Worm (Caenorhabditis elegans) whole organism, late embryonic: ENCODE results near the gene marc-1.

ENCODE experiments used
- C08G9.2 ChIP-seq: sonication (generic microtip); optimal IDR thresholded peaks from 2 replicates; lab custom pipeline; 2016; ENCODE audit warnings: mild to moderate bottlenecking, missing genetic modification characterization, moderate library complexity, missing compliant biosample characterization
- K02D7.2 ChIP-seq: sonication (generic microtip); optimal IDR thresholded peaks from 2 replicates; lab custom pipeline; 2017; ENCODE audit warnings: mild to moderate bottlenecking, missing genetic modification characterization, missing compliant biosample characterization
- T23F11.4 ChIP-seq: fragments of 200-800 bp; sonication (Bioruptor generic); optimal IDR thresholded peaks from 2 replicates; lab custom pipeline; 2018; ENCODE audit warnings: mild to moderate bottlenecking, missing genetic modification characterization, missing compliant biosample characterization
- Y22D7AL.16 ChIP-seq: sonication (generic microtip); optimal IDR thresholded peaks from 2 replicates; lab custom pipeline; 2016; ENCODE audit warnings: missing genetic modification characterization, missing compliant biosample characterization
- ahr-1 ChIP-seq: sonication (generic microtip); optimal IDR thresholded peaks from 2 replicates; lab custom pipeline; 2016; ENCODE audit warnings: missing genetic modification characterization, missing compliant biosample characterization
- ceh-14 ChIP-seq: sonication (generic microtip); optimal IDR thresholded peaks from 2 replicates; lab custom pipeline; 2016; ENCODE audit warnings: missing genotype, missing genetic modification characterization, missing compliant biosample characterization
- ceh-19 ChIP-seq: fragments of 200-800 bp; sonication (Bioruptor generic); optimal IDR thresholded peaks from 2 replicates; lab custom pipeline; 2018; ENCODE audit warnings: mild to moderate bottlenecking, missing genetic modification characterization, missing compliant biosample characterization
- ceh-22 ChIP-seq: sonication (generic microtip); optimal IDR thresholded peaks from 2 replicates; lab custom pipeline; 2017; ENCODE audit warnings: missing biosample characterization, missing genetic modification characterization
- ceh-24 ChIP-seq: sonication (generic microtip); optimal IDR thresholded peaks from 2 replicates; lab custom pipeline; 2016; ENCODE audit warnings: mild to moderate bottlenecking, missing genetic modification characterization, missing compliant biosample characterization
- ceh-45 ChIP-seq: fragments of 200-800 bp; sonication (Bioruptor generic); IDR thresholded peaks from 2 replicates; pipeline ENCODE4 v1.3.6; 2022; ENCODE audit warnings: missing genetic modification reagents, missing genetic modification characterization, missing compliant biosample characterization
- ceh-48 ChIP-seq: sonication (generic microtip); optimal IDR thresholded peaks from 2 replicates; lab custom pipeline; 2016; ENCODE audit warnings: missing genetic modification characterization, inconsistent platforms, missing compliant biosample characterization
- ceh-9 ChIP-seq: sonication (generic microtip); optimal IDR thresholded peaks from 2 replicates; lab custom pipeline; 2016; ENCODE audit warnings: mild to moderate bottlenecking, missing genetic modification characterization, inconsistent platforms, missing compliant biosample characterization
- dmd-4 ChIP-seq: sonication (generic microtip); optimal IDR thresholded peaks from 2 replicates; lab custom pipeline; 2016; ENCODE audit warnings: borderline replicate concordance, missing genetic modification characterization, missing compliant biosample characterization
- dve-1 ChIP-seq: sonication (generic microtip); optimal IDR thresholded peaks from 2 replicates; lab custom pipeline; 2017; ENCODE audit warnings: antibody characterized with exemption, mild to moderate bottlenecking, missing genetic modification characterization, missing compliant biosample characterization
- ets-4 ChIP-seq: sonication (generic microtip); optimal IDR thresholded peaks from 2 replicates; lab custom pipeline; 2016; ENCODE audit warnings: missing genetic modification characterization, missing compliant biosample characterization
- fkh-10 ChIP-seq: fragments of 150-350 bp; optimal IDR thresholded peaks from 2 replicates; lab custom pipeline; 2014; ENCODE audit warnings: missing biosample characterization, missing genetic modification reagents, missing genetic modification characterization
- hlh-13 ChIP-seq: fragments of 200-800 bp; sonication (Bioruptor generic); optimal IDR thresholded peaks from 2 replicates; lab custom pipeline; 2018; ENCODE audit warnings: mild to moderate bottlenecking, missing genetic modification characterization, missing compliant biosample characterization
- hlh-6 ChIP-seq: sonication (generic microtip); optimal IDR thresholded peaks from 2 replicates; lab custom pipeline; 2016; ENCODE audit warnings: missing genotype, missing genetic modification characterization, missing compliant biosample characterization
- hlh-8 ChIP-seq: sonication (generic microtip); optimal IDR thresholded peaks from 2 replicates; lab custom pipeline; 2016; ENCODE audit warnings: missing genotype, missing genetic modification characterization, missing compliant biosample characterization
- lim-6 ChIP-seq: sonication (generic microtip); optimal IDR thresholded peaks from 2 replicates; lab custom pipeline; 2016; ENCODE audit warnings: missing genetic modification characterization, missing compliant biosample characterization
- lin-11 ChIP-seq: fragments of 200-800 bp; sonication (Bioruptor generic); optimal IDR thresholded peaks from 2 replicates; lab custom pipeline; 2018; ENCODE audit warnings: mild to moderate bottlenecking, missing genetic modification characterization, missing compliant biosample characterization
- nhr-11 ChIP-seq: fragments of 150-350 bp; optimal IDR thresholded peaks from 2 replicates; lab custom pipeline; 2014; ENCODE audit warnings: missing biosample characterization, missing genetic modification characterization
- odd-2 ChIP-seq: sonication (generic microtip); optimal IDR thresholded peaks from 2 replicates; lab custom pipeline; 2017; ENCODE audit warnings: antibody characterized with exemption, mild to moderate bottlenecking, missing genetic modification characterization, missing compliant biosample characterization
- pag-3 ChIP-seq: sonication (generic microtip); optimal IDR thresholded peaks from 2 replicates; lab custom pipeline; 2016; ENCODE audit warnings: missing compliant biosample characterization, missing genetic modification characterization, borderline replicate concordance
- pros-1 ChIP-seq: fragments of 150-350 bp; optimal IDR thresholded peaks from 2 replicates; lab custom pipeline; 2014; ENCODE audit warnings: missing biosample characterization, missing genetic modification reagents, missing genetic modification characterization
- sox-2 ChIP-seq: fragments of 200-800 bp; sonication (Bioruptor generic); IDR thresholded peaks from 2 replicates; pipeline ENCODE4 v1.3.6; 2022; ENCODE audit warnings: missing genetic modification reagents, missing genetic modification characterization, missing compliant biosample characterization
- ttx-3 ChIP-seq: sonication (generic microtip); optimal IDR thresholded peaks from 2 replicates; lab custom pipeline; 2016; ENCODE audit warnings: missing genetic modification reagents, missing genetic modification characterization, missing compliant biosample characterization
- unc-42 ChIP-seq: sonication (generic microtip); optimal IDR thresholded peaks from 2 replicates; lab custom pipeline; 2016; ENCODE audit warnings: missing genotype, missing genetic modification characterization, missing compliant biosample characterization
- unc-86 ChIP-seq: sonication (generic microtip); optimal IDR thresholded peaks from 2 replicates; lab custom pipeline; 2016; ENCODE audit warnings: missing genetic modification characterization, missing compliant biosample characterization
- ztf-16 ChIP-seq: sonication (generic microtip); optimal IDR thresholded peaks from 2 replicates; lab custom pipeline; 2017; ENCODE audit warnings: missing genetic modification characterization, missing compliant biosample characterization

The marc-1 gene

DNA sequence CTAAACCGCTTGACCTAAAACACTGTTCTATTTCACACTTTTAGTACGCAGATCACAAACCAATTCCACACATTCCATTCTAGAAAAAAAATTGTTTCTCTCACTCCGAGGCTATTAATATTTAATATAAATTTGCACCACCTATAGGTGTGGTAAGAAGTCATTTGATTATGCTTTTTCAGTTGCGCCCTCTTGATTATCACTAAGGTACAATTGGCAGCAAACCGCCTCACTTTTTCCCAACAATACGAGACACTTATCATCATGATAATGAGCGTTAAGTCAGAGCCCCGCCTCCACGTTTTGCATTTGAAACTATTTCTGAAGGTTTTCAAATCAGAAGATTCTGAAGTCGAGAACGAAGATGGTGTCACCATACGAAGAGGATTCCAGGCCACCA, 2.2 kb upstream of the marc-1 start, which contains the start of gene aqp-4:
Gene aqp-4 (plus strand): TSS at position 270 of the 400 bp plus-strand sequence.
- no peak for TF ChIP-seq hlh-13
- TF ChIP-seq ets-4: no peak
- TF ChIP-seq ceh-48 (tag; lab: Kevin White, UChicago): no peak
- no peak for TF ChIP-seq ceh-14 (tag; lab: Kevin White, UChicago)
- TF ChIP-seq ahr-1 (tag; lab: Kevin White, UChicago): no peak
- TF ChIP-seq C08G9.2 (tag; lab: Kevin White, UChicago): no peak

DNA sequence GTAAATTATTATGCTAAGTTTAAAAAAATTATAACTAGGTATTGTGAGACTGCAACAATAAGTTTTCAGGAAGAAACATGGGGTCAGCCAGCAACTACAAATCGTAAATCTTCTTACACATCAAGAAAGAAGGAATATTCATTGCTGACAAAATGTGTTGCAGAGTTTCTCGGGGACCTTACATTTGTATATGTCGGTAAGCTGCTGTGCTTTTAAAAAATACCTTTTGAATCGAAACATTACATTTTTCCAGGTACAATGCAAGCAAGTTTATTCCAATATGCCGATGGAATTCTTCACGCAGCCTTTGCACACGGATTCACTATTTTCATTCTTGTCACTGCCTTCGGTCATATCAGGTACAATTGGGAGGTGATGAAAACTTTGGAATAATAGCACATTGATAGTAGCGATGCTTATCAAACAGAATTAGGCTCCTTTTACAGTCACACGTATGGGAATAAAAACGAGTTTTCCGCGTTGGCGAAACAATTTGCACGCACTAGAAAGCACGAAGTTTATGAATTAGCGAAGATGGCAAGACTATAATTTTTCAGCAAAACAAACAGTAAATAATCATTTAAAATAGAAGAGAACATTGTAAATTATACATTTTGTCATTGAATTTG, 1.3 kb upstream of the marc-1 start:
- no peak for TF ChIP-seq hlh-6 (tag; lab: Kevin White, UChicago)
- TF ChIP-seq unc-42: no peak
- TF ChIP-seq ceh-22 (tag; lab: Kevin White, UChicago): no peak
- TF ChIP-seq pros-1 (tag; lab: Kevin White, UChicago): no peak
- no peak for TF ChIP-seq dve-1 (tag; lab: Kevin White, UChicago)
- TF ChIP-seq unc-86 (tag; lab: Kevin White, UChicago): no peak
- no peak for TF ChIP-seq lim-6 (tag; lab: Kevin White, UChicago)
- TF ChIP-seq fkh-10 (GFP tag; lab: Kevin White, UChicago): no peak

ce11 chrV:9740858-9741257, 1.4 kb downstream of the marc-1 start, which contains the start of gene sta-2:
Gene sta-2, plus strand, starts transcription at chrV:9741206.
- TF ChIP-seq fkh-10 (GFP tag; lab: Kevin White, UChicago): no peak
- TF ChIP-seq, all 69 proteins: peak for 0

DNA sequence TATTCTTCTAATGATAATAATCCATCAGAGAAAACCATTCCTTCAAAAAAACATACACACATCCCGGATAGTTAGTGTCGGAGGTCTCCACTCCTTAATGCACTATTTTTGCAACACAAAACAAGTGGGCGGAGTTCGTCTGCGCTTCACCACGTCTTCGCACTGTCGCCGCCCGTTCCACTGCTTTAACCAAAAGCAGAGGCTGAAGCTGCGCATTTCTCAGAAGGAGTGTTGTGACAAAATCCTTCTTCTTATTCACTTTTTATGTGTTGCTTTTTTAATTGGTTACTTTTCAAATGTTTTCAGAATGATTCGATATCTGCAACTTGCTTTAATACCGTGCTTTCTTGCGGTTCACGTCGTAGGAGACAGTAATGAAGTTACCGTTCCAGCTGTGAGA, 5.4 kb downstream of the marc-1 start, which contains the start of gene F58E6.13:
Gene F58E6.13 (plus strand): TSS at position 301 of the 400 bp plus-strand sequence.
- TF ChIP-seq ceh-22 (tag; lab: Kevin White, UChicago): no peak
- no peak for TF ChIP-seq sox-2 (GFP tag; lab: Robert Waterston, UW)
- no peak for TF ChIP-seq ceh-19 (GFP tag; lab: Kevin White, UChicago)
- TF ChIP-seq C08G9.2 (tag; lab: Kevin White, UChicago): no peak
- TF ChIP-seq T23F11.4 (GFP tag; lab: Kevin White, UChicago): no peak
- TF ChIP-seq nhr-11 (tag; lab: Kevin White, UChicago): no peak
- TF ChIP-seq dve-1 (tag; lab: Kevin White, UChicago): no peak
- no peak for TF ChIP-seq odd-2 (tag; lab: Kevin White, UChicago)
- TF ChIP-seq lin-11 (tag; lab: Kevin White, UChicago): no peak
- no peak for TF ChIP-seq ceh-45 (GFP tag; lab: Robert Waterston, UW)
- TF ChIP-seq ets-4: no peak
- no peak for TF ChIP-seq ttx-3 (tag; lab: Kevin White, UChicago)
- TF ChIP-seq, all 69 proteins: peak for 0

DNA sequence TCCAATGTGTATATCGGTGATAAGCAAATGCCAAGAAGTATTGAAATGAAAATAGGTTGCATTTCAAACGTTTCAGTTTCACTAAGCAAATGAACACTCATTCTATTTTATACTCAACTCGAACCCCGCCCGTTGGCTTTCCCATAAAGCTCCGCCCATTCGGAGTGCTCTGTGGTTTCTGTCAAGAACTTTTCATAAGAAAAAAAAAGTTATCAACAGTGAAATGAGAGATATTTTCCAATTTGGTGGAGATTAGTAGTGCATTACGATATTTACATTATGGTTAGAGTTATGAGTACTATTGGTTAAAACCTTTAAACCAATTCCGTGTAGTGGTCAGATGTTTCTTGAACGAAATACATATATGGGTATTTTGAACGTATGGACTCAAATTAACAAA, 10.8 kb downstream of the marc-1 start, which contains the start of gene F58E6.4:
Gene F58E6.4 (minus strand): TSS at position 101 of the 400 bp plus-strand sequence.
- TF ChIP-seq ztf-16 (tag; lab: Kevin White, UChicago) (no peak), K02D7.2 (tag; lab: Kevin White, UChicago) (no peak), unc-42 (no peak), ceh-9 (tag; lab: Kevin White, UChicago) (no peak), fkh-10 (GFP tag; lab: Kevin White, UChicago) (no peak), pag-3 (tag; lab: Kevin White, UChicago) (no peak), Y22D7AL.16 (tag; lab: Kevin White, UChicago) (no peak), hlh-8 (tag; lab: Kevin White, UChicago) (no peak), ceh-24 (no peak), ceh-19 (GFP tag; lab: Kevin White, UChicago) (no peak), dmd-4 (tag; lab: Kevin White, UChicago) (no peak), hlh-13 (no peak), ceh-48 (tag; lab: Kevin White, UChicago) (no peak), odd-2 (tag; lab: Kevin White, UChicago) (no peak)
- TF ChIP-seq, all 69 proteins: peak for 0
